Worm (Caenorhabditis elegans): Measurements from ENCODE around the gene kqt-2.

Gene kqt-2

DNA sequence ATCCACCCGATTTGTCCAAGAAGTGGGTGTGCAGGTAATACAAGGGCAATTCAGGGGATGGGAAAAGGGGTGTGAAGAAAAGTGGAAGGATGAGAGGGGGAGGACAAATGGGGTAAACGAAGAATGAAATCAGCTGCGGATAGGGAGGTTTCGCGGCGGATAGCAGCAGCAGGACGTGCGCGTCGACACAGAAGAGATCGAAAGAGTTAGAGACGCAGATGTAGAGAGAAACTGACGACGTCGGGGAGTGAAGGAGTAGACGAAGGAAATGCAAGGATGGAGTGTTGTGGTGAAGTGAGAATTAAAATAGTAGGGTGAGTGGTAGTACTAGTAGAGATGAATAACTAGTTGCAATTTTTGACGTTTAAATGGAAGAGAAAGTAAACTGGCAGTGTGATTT, 6.1 kb upstream of the kqt-2 start, which contains the start of gene M60.6 (continued):
- no peak for TF ChIP-seq aha-1 (tag; optimal IDR thresholded peaks at IDR 0.05)

DNA sequence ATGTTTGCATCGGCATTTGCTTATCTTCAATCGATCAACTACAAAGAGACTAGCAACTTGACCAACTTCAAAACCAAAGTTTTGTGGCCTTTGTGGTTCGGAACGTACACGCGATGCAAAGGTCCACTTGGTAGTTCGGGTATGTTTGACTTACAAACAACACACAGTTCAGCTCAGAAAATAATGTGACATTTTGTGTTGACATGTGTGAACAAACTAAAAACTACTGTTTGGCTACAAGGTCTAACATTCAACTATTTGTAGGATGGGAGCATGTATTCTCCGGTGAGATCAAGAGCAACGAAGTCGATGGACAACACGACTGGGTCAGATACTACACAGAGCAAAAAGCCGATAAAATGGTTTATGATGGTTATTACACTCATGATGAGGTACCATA, 919 bp upstream of the kqt-2 start:
- TF ChIP-seq rnt-1 (tag; optimal IDR thresholded peaks at IDR 0.05): no peak
- TF ChIP-seq vab-15 (tag; optimal IDR thresholded peaks at IDR 0.05): no peak
- no peak for TF ChIP-seq nhr-76 (tag; optimal IDR thresholded peaks at IDR 0.05)
- TF ChIP-seq lsy-2 (tag; optimal IDR thresholded peaks at IDR 0.05): no peak
- no peak for TF ChIP-seq tbx-2 (tag; optimal IDR thresholded peaks at IDR 0.05)
- TF ChIP-seq grh-1 (GFP tag; IDR thresholded peaks at IDR 0.05): no peak

DNA sequence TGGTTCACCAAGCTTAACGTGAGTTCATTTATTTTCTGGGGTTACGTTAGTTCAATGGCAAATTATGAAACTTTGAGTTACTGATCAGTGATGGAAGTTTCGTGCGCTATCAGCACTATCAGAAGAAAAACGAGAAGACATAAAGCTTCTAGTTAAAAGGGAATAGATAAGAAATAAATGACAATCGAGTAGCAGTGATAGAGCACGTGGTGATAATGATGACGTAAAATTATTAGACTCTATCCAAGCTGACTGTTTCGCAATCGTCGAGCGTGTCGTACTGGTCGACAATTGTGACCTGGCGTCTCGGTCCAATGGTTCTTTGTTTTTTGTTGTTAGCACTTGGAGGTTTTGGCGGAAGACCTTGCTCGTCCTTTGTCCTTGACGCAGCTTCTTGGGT, 3.1 kb downstream of the kqt-2 start:
- TF ChIP-seq lin-35 (GFP tag; optimal IDR thresholded peaks at IDR 0.05) (peak in 1 of 2 experiments; percentile 44), nhr-20 (tag; optimal IDR thresholded peaks at IDR 0.05) (peak; percentile 14), mdl-1 (tag; optimal IDR thresholded peaks at IDR 0.05) (peak in 1 of 2 experiments; percentile 44), lsy-2 (tag; optimal IDR thresholded peaks at IDR 0.05) (no peak), xbp-1 (tag; optimal IDR thresholded peaks at IDR 0.05) (peak; percentile 12), elt-2 (tag; optimal IDR thresholded peaks at IDR 0.05) (peak; percentile 93), jun-1 (tag; optimal IDR thresholded peaks at IDR 0.05) (peak; percentile 52), fkh-8 (tag; optimal IDR thresholded peaks at IDR 0.05) (no peak), tlp-1 (tag; optimal IDR thresholded peaks at IDR 0.05) (peak; percentile 37), blmp-1 (tag; optimal IDR thresholded peaks at IDR 0.05) (no peak), ces-1 (GFP tag; optimal IDR thresholded peaks at IDR 0.05) (no peak), hpl-2 (GFP tag; optimal IDR thresholded peaks at IDR 0.05) (peak; percentile 6), C04F5.9 (tag; optimal IDR thresholded peaks at IDR 0.05) (no peak), pqm-1 (tag; optimal IDR thresholded peaks at IDR 0.05) (peak; percentile 61)

DNA sequence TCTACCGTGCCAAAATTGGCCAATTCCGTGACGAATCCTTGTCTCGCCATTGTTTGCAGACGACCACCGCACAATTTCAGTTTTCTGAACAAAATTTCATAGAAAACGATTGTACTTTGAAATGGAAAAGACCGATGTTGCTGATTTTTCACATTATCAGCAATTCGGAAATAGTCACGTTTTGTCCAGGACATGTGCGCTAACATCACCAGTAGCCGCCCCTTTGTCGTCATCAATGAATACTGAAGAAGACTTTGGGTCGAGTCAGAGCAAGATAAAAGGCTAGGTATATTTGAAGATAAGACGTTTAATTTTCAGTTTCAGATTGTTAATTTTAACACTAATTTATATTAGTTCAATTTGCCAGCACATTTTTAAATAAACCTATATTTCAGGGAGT, 4.3 kb downstream of the kqt-2 start, which contains the start of gene endu-2:
Gene endu-2, plus strand, starts transcription at position 396 of the 400 bp plus-strand sequence.
- TF ChIP-seq mdl-1 (tag; optimal IDR thresholded peaks at IDR 0.05) (peak in 1 of 2 experiments; percentile 50), elt-2 (tag; optimal IDR thresholded peaks at IDR 0.05) (peak; percentile 86), lin-35 (GFP tag; optimal IDR thresholded peaks at IDR 0.05) (peak in 1 of 2 experiments; percentile 3), nhr-90 (tag; optimal IDR thresholded peaks at IDR 0.05; ENCODE audit: poor library complexity) (peak; percentile 5), nhr-71 (tag; optimal IDR thresholded peaks at IDR 0.05) (peak; percentile 29), jun-1 (tag; optimal IDR thresholded peaks at IDR 0.05) (no peak)

DNA sequence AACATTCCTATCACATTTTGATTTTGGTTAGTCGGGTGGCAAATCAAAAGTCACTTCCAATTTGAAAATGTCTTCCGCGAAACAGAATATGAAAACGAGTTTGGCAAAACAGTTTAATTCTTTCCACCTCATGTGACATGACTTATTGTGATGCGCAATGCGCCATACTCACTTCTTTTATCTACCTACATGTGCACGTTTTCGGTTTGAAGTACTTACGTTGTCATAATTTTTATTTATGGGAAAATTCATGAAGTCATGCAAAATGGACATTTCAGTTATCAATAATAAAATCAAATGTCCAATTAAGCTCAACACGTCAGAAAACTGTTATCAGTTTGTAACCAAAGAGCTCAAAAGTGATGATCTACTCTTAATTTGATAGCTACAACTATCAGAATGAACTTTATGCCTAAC, 7.5 kb downstream of the kqt-2 start:
- no peak for TF ChIP-seq nhr-28 (tag; optimal IDR thresholded peaks at IDR 0.05)
- TF ChIP-seq C34B4.2 (tag; optimal IDR thresholded peaks at IDR 0.05): no peak
- peak; percentile 84 for TF ChIP-seq lin-14 (GFP tag; optimal IDR thresholded peaks at IDR 0.05)
- TF ChIP-seq mef-2 (tag; optimal IDR thresholded peaks at IDR 0.05): no peak
- TF ChIP-seq lin-13 (GFP tag; optimal IDR thresholded peaks at IDR 0.05): peak; percentile 7
- TF ChIP-seq xbp-1 (tag; optimal IDR thresholded peaks at IDR 0.05): no peak
- no peak for TF ChIP-seq efl-3 (GFP tag; optimal IDR thresholded peaks at IDR 0.05)
- peak; percentile 84 for TF ChIP-seq snu-23 (GFP tag; optimal IDR thresholded peaks at IDR 0.05)
- no peak for TF ChIP-seq nhr-84 (tag; optimal IDR thresholded peaks at IDR 0.05)
- peak; percentile 17 to 57 for TF ChIP-seq lsy-2 (tag; optimal IDR thresholded peaks at IDR 0.05)
- TF ChIP-seq grh-1 (GFP tag; IDR thresholded peaks at IDR 0.05): peak; percentile 91
- TF ChIP-seq ztf-4 (tag; optimal IDR thresholded peaks at IDR 0.05): no peak
- no peak for TF ChIP-seq dsc-1 (tag; optimal IDR thresholded peaks at IDR 0.05)
- TF ChIP-seq hpl-2 (GFP tag; optimal IDR thresholded peaks at IDR 0.05): no peak
- TF ChIP-seq nhr-11 (tag; optimal IDR thresholded peaks at IDR 0.05): no peak
- no peak for TF ChIP-seq zag-1 (tag; optimal IDR thresholded peaks at IDR 0.05)
- no peak for TF ChIP-seq F16B12.6 (tag; optimal IDR thresholded peaks at IDR 0.05)
- peak; percentile 31 to 63 for TF ChIP-seq lin-35 (GFP tag; optimal IDR thresholded peaks at IDR 0.05)
- TF ChIP-seq nhr-47 (tag; optimal IDR thresholded peaks at IDR 0.05): peak; percentile 54
- TF ChIP-seq ceh-82 (tag; optimal IDR thresholded peaks at IDR 0.05): no peak
- TF ChIP-seq unc-86 (tag; optimal IDR thresholded peaks at IDR 0.05): no peak
- no peak for TF ChIP-seq ces-1 (GFP tag; optimal IDR thresholded peaks at IDR 0.05)
- TF ChIP-seq egl-27 (tag; optimal IDR thresholded peaks at IDR 0.05): no peak
- no peak for TF ChIP-seq aly-2 (tag; optimal IDR thresholded peaks at IDR 0.05)
- no peak for TF ChIP-seq ceh-63 (GFP tag; optimal IDR thresholded peaks at IDR 0.05)
- TF ChIP-seq ceh-8 (GFP tag; optimal IDR thresholded peaks at IDR 0.05): no peak
- no peak for TF ChIP-seq C04F5.9 (tag; optimal IDR thresholded peaks at IDR 0.05)
- peak; percentile 83 for TF ChIP-seq elt-2 (tag; optimal IDR thresholded peaks at IDR 0.05)
- peak in 2 of 6 experiments; percentile 71 to 92 for TF ChIP-seq elt-3 (tag; optimal IDR thresholded peaks at IDR 0.05)
- TF ChIP-seq fkh-10 (GFP tag; optimal IDR thresholded peaks at IDR 0.05): no peak

Data from whole organism, L1 larva.